Worm (Caenorhabditis elegans): ENCODE results near the gene T07F10.3.

DNA sequence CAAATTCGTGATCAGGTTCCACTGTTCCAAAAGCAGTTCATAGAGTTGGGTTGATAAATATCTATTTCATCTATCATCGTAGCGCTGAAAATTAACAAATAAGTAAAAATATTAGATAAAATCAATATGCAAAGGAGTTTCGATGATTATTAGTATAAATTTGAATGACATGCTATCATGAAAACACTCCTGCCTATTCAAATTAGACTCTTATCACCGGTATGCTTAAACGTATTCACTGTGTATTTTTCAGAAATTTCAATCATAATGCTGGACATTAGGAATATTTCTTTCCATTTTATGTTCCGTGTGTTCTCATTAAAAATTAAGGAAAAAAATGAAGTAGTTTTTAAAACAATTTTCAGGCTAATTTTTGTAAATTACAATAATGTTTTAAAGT lies 24.6 kb downstream of the T07F10.3 start, which contains the start of gene C44H9.6:
- TF ChIP-seq klf-2 (GFP tag; conservative IDR thresholded peaks at IDR 0.05), result no peak
- no peak for TF ChIP-seq flt-1 (GFP tag; IDR thresholded peaks at IDR 0.05)
- TF ChIP-seq tab-1 (GFP tag; IDR thresholded peaks at IDR 0.05), result no peak
- no peak for TF ChIP-seq ztf-29 (GFP tag; IDR thresholded peaks at IDR 0.05)
- TF ChIP-seq med-1 (GFP tag; optimal IDR thresholded peaks at IDR 0.05; ENCODE audit: insufficient read depth), result no peak
- TF ChIP-seq ref-1 (GFP tag; conservative IDR thresholded peaks at IDR 0.05), result no peak
- no peak for TF ChIP-seq cog-1 (tag; optimal IDR thresholded peaks at IDR 0.05)
- TF ChIP-seq T22C8.4 (GFP tag; IDR thresholded peaks at IDR 0.05), result no peak
- no peak for TF ChIP-seq ztf-23 (GFP tag; IDR thresholded peaks at IDR 0.05)
